Fruit fly (Drosophila melanogaster) whole organism, prepupa: ENCODE results near the gene Ldsdh1.

Source experiments
- Blimp-1 ChIP-seq: fragments of 200-800 bp; sonication (Bioruptor generic); optimal IDR thresholded peaks from 3 replicates; lab custom pipeline; 2017; ENCODE audit warnings: missing biosample characterization, missing genetic modification characterization, mild to moderate bottlenecking, moderate library complexity, missing genetic modification reagents
- CG10669 ChIP-seq: fragments of 200-800 bp; sonication (Bioruptor generic); optimal IDR thresholded peaks from 3 replicates; lab custom pipeline; 2018; ENCODE audit warnings: missing biosample characterization, mild to moderate bottlenecking, missing genetic modification characterization, moderate library complexity
- CG11294 ChIP-seq: fragments of 200-800 bp; sonication (Bioruptor generic); IDR thresholded peaks from 2 replicates; pipeline ENCODE4 v1.3.6; 2022; ENCODE audit warnings: missing biosample characterization, missing genetic modification characterization
- CG11902 ChIP-seq: fragments of 200-800 bp; sonication (Bioruptor generic); optimal IDR thresholded peaks from 3 replicates; lab custom pipeline; 2016; ENCODE audit warnings: missing biosample characterization, missing genetic modification characterization
- CG1621 ChIP-seq: fragments of 200-800 bp; sonication (Bioruptor generic); optimal IDR thresholded peaks from 3 replicates; lab custom pipeline; 2018; ENCODE audit warnings: missing biosample characterization, mild to moderate bottlenecking, missing genetic modification characterization
- CG16779 ChIP-seq: fragments of 200-800 bp; sonication (Bioruptor generic); optimal IDR thresholded peaks from 3 replicates; lab custom pipeline; 2017; ENCODE audit warnings: missing biosample characterization, mild to moderate bottlenecking, missing genetic modification characterization
- CG3032 ChIP-seq: fragments of 200-800 bp; optimal IDR thresholded peaks from 2 replicates; lab custom pipeline; 2019; ENCODE audit warnings: missing biosample characterization, mild to moderate bottlenecking, missing genetic modification characterization, moderate library complexity
- CG31627 ChIP-seq: fragments of 200-800 bp; sonication (Bioruptor generic); optimal IDR thresholded peaks from 3 replicates; lab custom pipeline; 2016; ENCODE audit warnings: missing biosample characterization, missing genetic modification characterization
- CG32006 ChIP-seq: fragments of 200-800 bp; sonication (Bioruptor generic); optimal IDR thresholded peaks from 3 replicates; lab custom pipeline; 2017; ENCODE audit warnings: missing biosample characterization, mild to moderate bottlenecking, missing genetic modification characterization
- CG34406 ChIP-seq: fragments of 200-800 bp; sonication (Bioruptor generic); optimal IDR thresholded peaks from 3 replicates; lab custom pipeline; 2016; ENCODE audit warnings: missing biosample characterization, missing genetic modification characterization
- CG3919 ChIP-seq: fragments of 200-800 bp; sonication (Bioruptor generic); optimal IDR thresholded peaks from 3 replicates; lab custom pipeline; 2016; ENCODE audit warnings: missing biosample characterization, missing genetic modification characterization
- CG6163 ChIP-seq: fragments of 200-800 bp; sonication (Bioruptor generic); IDR thresholded peaks from 3 replicates; pipeline ENCODE4 v1.3.6; 2022; ENCODE audit warnings: missing biosample characterization, missing genetic modification characterization
- CG6276 ChIP-seq: fragments of 200-800 bp; sonication (Bioruptor generic); optimal IDR thresholded peaks from 2 replicates; lab custom pipeline; 2017; ENCODE audit warnings: missing biosample characterization, mild to moderate bottlenecking, missing genetic modification characterization
- CG6792 ChIP-seq: fragments of 200-800 bp; sonication (Bioruptor generic); optimal IDR thresholded peaks from 3 replicates; lab custom pipeline; 2016; ENCODE audit warnings: missing biosample characterization, missing genetic modification characterization
- CG6808 ChIP-seq: fragments of 200-800 bp; sonication (Bioruptor generic); optimal IDR thresholded peaks from 3 replicates; lab custom pipeline; 2017; ENCODE audit warnings: missing biosample characterization, missing genetic modification characterization, mild to moderate bottlenecking, moderate library complexity, missing genetic modification reagents
- CG6854 ChIP-seq: fragments of 200-800 bp; sonication (Bioruptor generic); optimal IDR thresholded peaks from 2 replicates; lab custom pipeline; 2017; ENCODE audit warnings: missing biosample characterization, mild to moderate bottlenecking, missing genetic modification characterization
- CG7368 ChIP-seq: fragments of 200-800 bp; sonication (Bioruptor generic); optimal IDR thresholded peaks from 3 replicates; lab custom pipeline; 2016; ENCODE audit warnings: missing biosample characterization, missing genetic modification characterization
- CG8119 ChIP-seq: fragments of 200-800 bp; sonication (Bioruptor generic); IDR thresholded peaks from 3 replicates; pipeline ENCODE4 v1.3.6; 2022; ENCODE audit warnings: missing biosample characterization, missing genetic modification characterization
- CG8319 ChIP-seq: fragments of 200-800 bp; sonication (Bioruptor generic); optimal IDR thresholded peaks from 3 replicates; lab custom pipeline; 2016; ENCODE audit warnings: missing biosample characterization, missing genetic modification characterization
- CG8632 ChIP-seq: fragments of 200-800 bp; sonication (Bioruptor generic); optimal IDR thresholded peaks from 3 replicates; lab custom pipeline; 2016; ENCODE audit warnings: missing biosample characterization, missing genetic modification characterization
- CG9139 ChIP-seq: fragments of 200-800 bp; sonication (Bioruptor generic); optimal IDR thresholded peaks from 3 replicates; lab custom pipeline; 2017; ENCODE audit warnings: missing biosample characterization, mild to moderate bottlenecking, missing genetic modification characterization
- Eip78C ChIP-seq: fragments of 200-800 bp; sonication (Bioruptor generic); peaks from one replicate; lab custom pipeline; 2016; ENCODE audit warnings: missing biosample characterization, missing genetic modification characterization
- Eip93F ChIP-seq: fragments of 200-800 bp; sonication (Bioruptor generic); optimal IDR thresholded peaks from 2 replicates; lab custom pipeline; 2016; ENCODE audit warnings: missing biosample characterization, mild to moderate bottlenecking, missing genetic modification characterization
- Ets96B ChIP-seq: fragments of 200-800 bp; optimal IDR thresholded peaks from 2 replicates; lab custom pipeline; 2019; ENCODE audit warnings: missing biosample characterization, mild to moderate bottlenecking, missing genetic modification characterization, moderate library complexity
- Gug ChIP-seq: fragments of 200-800 bp; sonication (Bioruptor generic); IDR thresholded peaks from 2 replicates; pipeline ENCODE4 v1.3.6; 2022; ENCODE audit warnings: missing biosample characterization, missing genetic modification characterization
- Hr38 ChIP-seq: sonication (Bioruptor generic); optimal IDR thresholded peaks from 2 replicates; lab custom pipeline; 2016; ENCODE audit warnings: missing biosample characterization, missing genetic modification characterization
- Hr39 ChIP-seq: fragments of 200-800 bp; sonication (Bioruptor generic); optimal IDR thresholded peaks from 2 replicates; lab custom pipeline; 2016; ENCODE audit warnings: missing biosample characterization, missing genetic modification characterization
- Hr4 ChIP-seq: fragments of 200-800 bp; sonication (Bioruptor generic); optimal IDR thresholded peaks from 3 replicates; lab custom pipeline; 2016; ENCODE audit warnings: missing biosample characterization, missing genetic modification characterization
- Lpt ChIP-seq: fragments of 200-800 bp; sonication (Bioruptor generic); optimal IDR thresholded peaks from 3 replicates; lab custom pipeline; 2016; ENCODE audit warnings: missing biosample characterization, missing genetic modification characterization
- Met ChIP-seq: fragments of 200-800 bp; sonication (Bioruptor generic); optimal IDR thresholded peaks from 3 replicates; lab custom pipeline; 2016; ENCODE audit warnings: missing biosample characterization, missing genetic modification characterization
- OdsH ChIP-seq: fragments of 200-800 bp; sonication (Bioruptor generic); optimal IDR thresholded peaks from 3 replicates; lab custom pipeline; 2016; ENCODE audit warnings: missing biosample characterization, missing genetic modification characterization
- Smox ChIP-seq: fragments of 200-800 bp; sonication (Bioruptor generic); optimal IDR thresholded peaks from 3 replicates; lab custom pipeline; 2016; ENCODE audit warnings: missing biosample characterization, missing genetic modification characterization
- Sox102F ChIP-seq: fragments of 200-800 bp; sonication (Bioruptor generic); optimal IDR thresholded peaks from 2 replicates; lab custom pipeline; 2016; ENCODE audit warnings: missing biosample characterization, mild to moderate bottlenecking, missing genetic modification characterization
- achi ChIP-seq: fragments of 200-800 bp; sonication (Bioruptor generic); optimal IDR thresholded peaks from 3 replicates; lab custom pipeline; 2016; ENCODE audit warnings: missing biosample characterization, missing genetic modification characterization
- dac ChIP-seq: fragments of 200-800 bp; sonication (Bioruptor generic); optimal IDR thresholded peaks from 2 replicates; lab custom pipeline; 2017; ENCODE audit warnings: missing biosample characterization, mild to moderate bottlenecking, missing genetic modification characterization
- dsx ChIP-seq: fragments of 200-800 bp; optimal IDR thresholded peaks from 3 replicates; lab custom pipeline; 2019; ENCODE audit warnings: missing biosample characterization, mild to moderate bottlenecking, missing genetic modification characterization, moderate library complexity; ENCODE audit not compliant: poor library complexity, severe bottlenecking
- eg ChIP-seq: fragments of 200-800 bp; sonication (Bioruptor generic); IDR thresholded peaks from 3 replicates; pipeline ENCODE4 v1.3.6; 2022; ENCODE audit warnings: missing biosample characterization, missing genetic modification characterization
- esn ChIP-seq: fragments of 200-800 bp; sonication (Bioruptor generic); optimal IDR thresholded peaks from 2 replicates; lab custom pipeline; 2016; ENCODE audit warnings: missing biosample characterization, mild to moderate bottlenecking, missing genetic modification characterization, moderate library complexity
- fd85E ChIP-seq: fragments of 200-800 bp; sonication (Bioruptor generic); optimal IDR thresholded peaks from 3 replicates; lab custom pipeline; 2016; ENCODE audit warnings: missing biosample characterization, missing genetic modification characterization
- fkh ChIP-seq: fragments of 200-800 bp; sonication (Bioruptor generic); optimal IDR thresholded peaks from 3 replicates; lab custom pipeline; 2017; ENCODE audit warnings: missing biosample characterization, mild to moderate bottlenecking, missing genetic modification characterization, moderate library complexity
- net ChIP-seq: fragments of 200-800 bp; sonication (Bioruptor generic); optimal IDR thresholded peaks from 3 replicates; lab custom pipeline; 2016; ENCODE audit warnings: missing biosample characterization, missing genetic modification characterization
- pdm3 ChIP-seq: fragments of 200-800 bp; sonication (Bioruptor generic); optimal IDR thresholded peaks from 3 replicates; lab custom pipeline; 2016; ENCODE audit warnings: missing biosample characterization, missing genetic modification characterization
- salr ChIP-seq, 2 experiments: fragments of 200-800 bp; sonication (Bioruptor generic); optimal IDR thresholded peaks; 3 replicates each; lab custom pipeline; 2016 to 2018; ENCODE audit warnings: missing biosample characterization in 2 of 2, missing genetic modification characterization in 2 of 2, mild to moderate bottlenecking in 1 of 2
- ss ChIP-seq, 2 experiments: fragments of 200-800 bp; sonication (Bioruptor generic); optimal IDR thresholded peaks; 2 replicates in 1 of 2; 3 replicates in 1 of 2; lab custom pipeline; 2017 to 2018; ENCODE audit warnings: mild to moderate bottlenecking in 2 of 2, missing biosample characterization in 2 of 2, missing genetic modification characterization in 2 of 2, moderate library complexity in 1 of 2
- svp ChIP-seq: fragments of 200-800 bp; sonication (Bioruptor generic); peaks from one replicate; lab custom pipeline; 2016; ENCODE audit warnings: missing biosample characterization, missing genetic modification characterization
- vri ChIP-seq: fragments of 200-800 bp; sonication (Bioruptor generic); optimal IDR thresholded peaks from 3 replicates; lab custom pipeline; 2016; ENCODE audit warnings: missing biosample characterization, mild to moderate bottlenecking, missing genetic modification characterization

Gene Ldsdh1

DNA sequence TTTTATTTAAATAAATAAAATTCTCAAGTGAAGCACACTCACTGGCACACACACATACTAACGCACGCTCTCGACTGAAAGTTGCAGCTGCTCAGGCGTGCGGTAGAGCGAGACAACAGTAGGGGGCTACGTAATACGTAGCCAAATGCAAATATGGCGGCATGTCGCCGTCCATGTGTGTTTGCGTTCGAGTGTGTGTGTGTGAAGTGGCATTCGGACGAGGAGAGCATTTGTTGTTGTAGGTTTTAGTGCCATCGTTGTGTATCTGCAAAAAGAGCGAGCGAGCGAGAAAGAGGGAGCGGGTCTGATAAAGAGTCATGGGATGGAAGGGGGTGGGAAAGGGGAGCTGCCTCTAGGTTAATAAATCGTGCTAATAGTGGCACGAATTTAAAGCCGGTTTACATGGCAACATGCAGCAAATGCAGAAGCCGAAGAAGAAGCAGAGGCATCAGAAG is 22.9 kb downstream of the Ldsdh1 start (continued):
- TF ChIP-seq fkh (GFP tag; lab: Kevin White, UChicago) (peak; percentile 96), CG11902 (GFP tag; lab: Kevin White, UChicago) (no peak), Blimp-1 (no peak), Eip78C (peak; percentile 50), CG34406 (peak; percentile 19), net (GFP tag; lab: Kevin White, UChicago) (no peak), achi (GFP tag; lab: Kevin White, UChicago) (no peak), Eip93F (GFP tag; lab: Kevin White, UChicago) (no peak), CG11294 (GFP tag; lab: Robert Waterston, UW) (no peak), vri (GFP tag; lab: Kevin White, UChicago) (peak; percentile 85), Lpt (GFP tag; lab: Kevin White, UChicago) (peak; percentile 30)
- TF ChIP-seq, all 60 proteins: peak for 13

DNA sequence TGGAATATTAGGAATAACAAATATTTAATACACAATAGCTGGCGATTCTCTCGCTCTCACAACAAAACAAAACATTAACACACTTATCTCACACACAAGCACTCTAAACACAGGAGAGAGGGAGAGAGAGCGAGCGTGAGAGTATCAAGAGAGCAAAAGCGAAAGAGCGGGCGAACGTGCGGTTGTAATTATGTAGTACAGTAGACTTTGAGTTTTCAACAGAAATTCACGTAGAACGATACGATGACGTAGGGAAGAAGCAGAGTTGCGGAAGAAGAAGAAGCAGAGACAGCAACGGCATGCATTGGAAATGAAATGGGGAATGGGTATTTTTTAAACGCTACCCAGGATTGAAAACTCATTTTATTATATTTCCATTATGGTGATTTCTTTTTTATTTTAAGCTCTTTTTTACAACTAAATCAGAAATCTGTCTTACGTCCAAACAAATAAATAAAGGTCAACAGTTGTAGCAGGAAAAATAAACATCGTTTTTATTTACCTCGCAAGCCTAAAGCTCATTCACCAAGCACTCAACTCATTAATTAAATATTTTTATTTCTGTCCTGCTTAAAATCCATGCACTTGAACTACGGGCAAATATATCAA is 23.5 kb downstream of the Ldsdh1 start:
- TF ChIP-seq Lpt (GFP tag; lab: Kevin White, UChicago) (no peak), CG34406 (no peak), Gug (GFP tag; lab: Robert Waterston, UW) (no peak), Ets96B (no peak), CG10669 (GFP tag; lab: Kevin White, UChicago) (no peak), CG9139 (GFP tag; lab: Kevin White, UChicago) (peak; percentile 24), esn (GFP tag; lab: Kevin White, UChicago) (no peak), Eip78C (peak; percentile 50), dac (GFP tag; lab: Kevin White, UChicago) (no peak), ss (GFP tag; optimal IDR thresholded peaks at IDR 0.05; lab: Kevin White, UChicago) (peak in 1 of 2 experiments; percentile 13), CG8632 (GFP tag; lab: Kevin White, UChicago) (no peak), CG6792 (GFP tag; lab: Kevin White, UChicago) (no peak), Eip93F (GFP tag; lab: Kevin White, UChicago) (peak; percentile 26), Met (GFP tag; lab: Kevin White, UChicago) (peak; percentile 19), OdsH (GFP tag; lab: Kevin White, UChicago) (no peak), Hr4 (GFP tag; lab: Kevin White, UChicago) (no peak), CG7368 (GFP tag; lab: Kevin White, UChicago) (no peak), CG11294 (GFP tag; lab: Robert Waterston, UW) (no peak), CG16779 (no peak), CG8319 (GFP tag; lab: Kevin White, UChicago) (no peak), vri (GFP tag; lab: Kevin White, UChicago) (peak; percentile 18), salr (GFP tag; optimal IDR thresholded peaks at IDR 0.05; lab: Kevin White, UChicago) (peak in 1 of 2 experiments; percentile 14), CG11902 (GFP tag; lab: Kevin White, UChicago) (no peak), svp (GFP tag; lab: Kevin White, UChicago) (peak; percentile 51), CG31627 (GFP tag; lab: Kevin White, UChicago) (no peak), CG6808 (GFP tag; lab: Kevin White, UChicago) (peak; percentile 16), net (GFP tag; lab: Kevin White, UChicago) (no peak), fd85E (GFP tag; lab: Kevin White, UChicago) (no peak), CG6163 (GFP tag; lab: Robert Waterston, UW) (no peak; the same call in 2 of the 3 replicates), Sox102F (GFP tag; lab: Kevin White, UChicago) (no peak), CG6854 (GFP tag; lab: Kevin White, UChicago) (peak; percentile 34), CG6276 (GFP tag; lab: Kevin White, UChicago) (no peak)

DNA sequence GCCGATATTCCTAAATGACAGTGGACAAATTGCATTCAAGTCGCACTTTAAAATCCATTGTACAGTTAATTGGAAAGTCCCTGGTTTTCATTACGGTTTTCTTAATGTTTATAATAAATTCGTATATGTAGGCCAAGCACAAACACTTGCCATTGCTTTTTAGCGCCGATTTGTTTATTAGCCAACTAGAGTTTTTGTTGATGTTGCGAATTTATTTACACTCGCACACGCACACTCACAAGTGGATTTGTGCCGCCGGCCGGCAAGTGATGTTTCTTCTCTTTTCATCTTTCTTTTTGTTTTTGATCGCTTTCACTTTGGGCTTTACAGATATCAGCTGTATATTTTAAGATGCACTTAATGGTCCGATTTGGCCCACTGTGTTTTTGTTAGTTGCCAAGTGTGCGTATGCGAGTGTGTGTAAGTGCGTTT is 24.1 kb downstream of the Ldsdh1 start:
- TF ChIP-seq CG3919 (GFP tag; lab: Kevin White, UChicago) = peak; percentile 65
- peak; percentile 30 for TF ChIP-seq dsx (GFP tag; lab: Kevin White, UChicago)
- TF ChIP-seq CG3032 (tag; lab: Kevin White, UChicago) = peak; percentile 74
- TF ChIP-seq CG8119 (GFP tag; lab: Robert Waterston, UW) = peak; percentile 68
- TF ChIP-seq vri (GFP tag; lab: Kevin White, UChicago) = no peak
- TF ChIP-seq Hr38 (GFP tag; lab: Kevin White, UChicago) = no peak
- TF ChIP-seq eg (GFP tag; lab: Robert Waterston, UW) = no peak; the same call in 1 of the 3 replicates
- TF ChIP-seq CG32006 (GFP tag; lab: Kevin White, UChicago) = peak; percentile 92
- peak; percentile 89 for TF ChIP-seq svp (GFP tag; lab: Kevin White, UChicago)
- TF ChIP-seq Smox (GFP tag; lab: Kevin White, UChicago) = no peak
- peak; percentile 17 for TF ChIP-seq CG1621 (tag; lab: Kevin White, UChicago)
- TF ChIP-seq CG11902 (GFP tag; lab: Kevin White, UChicago) = peak; percentile 43
- TF ChIP-seq pdm3 (GFP tag; lab: Kevin White, UChicago) = peak; percentile 80
- no peak for TF ChIP-seq Lpt (GFP tag; lab: Kevin White, UChicago)
- TF ChIP-seq CG11294 (GFP tag; lab: Robert Waterston, UW) = peak; percentile 50; the same call in 1 of the 2 replicates
- TF ChIP-seq fkh (GFP tag; lab: Kevin White, UChicago) = no peak
- TF ChIP-seq achi (GFP tag; lab: Kevin White, UChicago) = peak; percentile 68
- peak; percentile 80 for TF ChIP-seq Hr39 (GFP tag; lab: Kevin White, UChicago)
